Worm (Caenorhabditis elegans) whole organism, young adult: ENCODE results near the gene R03H10.7.
"Not testable (repeated sequence)": the region's sequence is repeated elsewhere in the genome, so short reads cannot be mapped to it uniquely, and the experiment has no call there.

Source experiments
- C17E4.6 ChIP-seq: fragments of 200-800 bp; sonication (Bioruptor generic); IDR thresholded peaks from 2 replicates; pipeline ENCODE4 v1.3.6; 2022; ENCODE audit warnings: missing genetic modification reagents, missing genetic modification characterization, missing compliant biosample characterization
- Y95B8A.8 ChIP-seq: fragments of 200-800 bp; sonication (Bioruptor generic); IDR thresholded peaks from 2 replicates; pipeline ENCODE4 v1.3.6; 2022; ENCODE audit warnings: missing genetic modification reagents, missing genetic modification characterization, missing compliant biosample characterization
- attf-3 ChIP-seq: fragments of 200-800 bp; sonication (Bioruptor generic); conservative IDR thresholded peaks from 2 replicates; pipeline ENCODE4 v1.3.6; 2022; ENCODE audit warnings: missing genetic modification reagents, missing genetic modification characterization, missing compliant biosample characterization
- efl-1 ChIP-seq: fragments of 150-350 bp; optimal IDR thresholded peaks from 2 replicates; lab custom pipeline; 2014; ENCODE audit warnings: missing biosample characterization, missing genetic modification reagents, missing genetic modification characterization
- egl-44 ChIP-seq: fragments of 200-800 bp; sonication (Bioruptor generic); IDR thresholded peaks from 2 replicates; pipeline ENCODE4 v1.3.6; 2022; ENCODE audit warnings: missing genetic modification reagents, missing genetic modification characterization, missing compliant biosample characterization
- ets-4 ChIP-seq: fragments of 200-800 bp; sonication (Bioruptor generic); optimal IDR thresholded peaks from 2 replicates; lab custom pipeline; 2018; ENCODE audit warnings: mild to moderate bottlenecking, missing genetic modification characterization, missing compliant biosample characterization
- madf-8 ChIP-seq: fragments of 200-800 bp; sonication (Bioruptor generic); conservative IDR thresholded peaks from 2 replicates; pipeline ENCODE4 v1.3.6; 2022; ENCODE audit warnings: missing genetic modification reagents, missing genetic modification characterization, missing compliant biosample characterization
- nhr-90 ChIP-seq: sonication (generic microtip); optimal IDR thresholded peaks from 2 replicates; lab custom pipeline; 2016; ENCODE audit warnings: missing genotype, mild to moderate bottlenecking, missing genetic modification characterization, missing compliant biosample characterization
- pbrm-1 ChIP-seq: fragments of 200-800 bp; sonication (Bioruptor generic); IDR thresholded peaks from 2 replicates; pipeline ENCODE4 v1.3.6; 2022; ENCODE audit warnings: missing genetic modification reagents, missing genetic modification characterization, missing compliant biosample characterization
- snpc-1.3 ChIP-seq: sonication (generic microtip); optimal IDR thresholded peaks from 2 replicates; lab custom pipeline; 2017; ENCODE audit warnings: missing genetic modification characterization, mild to moderate bottlenecking, missing compliant biosample characterization, antibody characterized with exemption, moderate library complexity, missing genotype, missing genetic modification reagents; ENCODE audit not compliant: insufficient read depth
- snpc-4 ChIP-seq, 5 experiments: fragments of 150-350 bp in 1 of 5; sonication (generic microtip) in 4 of 5; optimal IDR thresholded peaks; 2 replicates each; lab custom pipeline; 2014 to 2018; ENCODE audit warnings: missing genetic modification characterization in 5 of 5, missing biosample characterization in 3 of 5, antibody characterized with exemption in 2 of 5, mild to moderate bottlenecking in 2 of 5, missing compliant biosample characterization in 2 of 5, missing genotype in 2 of 5, moderate library complexity in 2 of 5, missing genetic modification reagents in 1 of 5
- sptf-2 ChIP-seq: fragments of 200-800 bp; sonication (Bioruptor generic); optimal IDR thresholded peaks from 2 replicates; lab custom pipeline; 2018; ENCODE audit warnings: mild to moderate bottlenecking, missing genetic modification characterization, missing compliant biosample characterization
- unc-62 ChIP-seq: fragments of 150-350 bp; optimal IDR thresholded peaks from 2 replicates; lab custom pipeline; 2014; ENCODE audit warnings: missing biosample characterization, missing genetic modification reagents, missing genetic modification characterization

DNA sequence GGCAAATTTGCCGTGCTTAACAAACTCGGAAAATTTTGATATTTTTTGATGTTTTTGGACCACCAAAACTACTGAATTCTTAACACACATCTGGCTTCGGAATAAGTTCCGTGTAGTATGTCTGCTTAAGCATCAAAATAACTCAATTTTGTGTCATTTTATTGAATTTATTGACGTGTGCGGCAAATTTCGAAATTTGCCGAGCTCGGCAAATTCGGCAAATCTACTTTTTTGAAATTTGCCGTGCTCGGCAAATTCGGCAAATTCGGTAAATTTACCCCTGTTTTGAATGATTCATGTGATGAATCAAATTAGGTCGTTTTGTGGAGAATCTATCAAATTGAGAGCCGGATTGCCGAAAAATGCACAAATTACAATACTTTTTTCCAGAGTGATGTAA is 43.5 kb downstream of the R03H10.7 start, which contains the start of gene ast-1:
- not testable (repeated sequence) for TF ChIP-seq C17E4.6 (GFP tag; lab: Robert Waterston, UW); unc-62 (GFP tag; lab: Kevin White, UChicago); sptf-2 (GFP tag; lab: Kevin White, UChicago); efl-1 (GFP tag; lab: Kevin White, UChicago); Y95B8A.8; snpc-4 (GFP tag; optimal IDR thresholded peaks at IDR 0.05; lab: Kevin White, UChicago); snpc-4 (tag; optimal IDR thresholded peaks at IDR 0.05; lab: Kevin White, UChicago); nhr-90 (tag; lab: Kevin White, UChicago); madf-8; attf-3 (GFP tag; lab: Robert Waterston, UW); egl-44; snpc-1.3 (tag; lab: Kevin White, UChicago); ets-4; pbrm-1 (GFP tag; lab: Robert Waterston, UW)
